Fruit fly (Drosophila melanogaster) whole organism, wandering third instar larva: ENCODE measurements around the gene Adgf-A.

Experiments
- Dfd ChIP-seq: fragments of >200 bp; optimal IDR thresholded peaks from 2 replicates; lab custom pipeline; 2017; ENCODE audit warnings: missing biosample characterization, missing genetic modification characterization
- Hr78 ChIP-seq: fragments of >200 bp; optimal IDR thresholded peaks from 2 replicates; lab custom pipeline; 2017; ENCODE audit warnings: missing biosample characterization, missing genetic modification characterization
- dl ChIP-seq, 2 experiments: fragments of 175-275, 200-275 bp in 1 of 2; fragments of 200-275 bp in 1 of 2; sonication (Bioruptor generic); optimal IDR thresholded peaks; lab custom pipeline; 2018; ENCODE audit warnings: mild to moderate bottlenecking in 2 of 2, missing biosample characterization in 2 of 2, missing genetic modification characterization in 2 of 2, moderate library complexity in 2 of 2; ENCODE audit not compliant: partially characterized antibody in 2 of 2, insufficient read depth in 1 of 2
- jim ChIP-seq: fragments of 175-275, 200-325 bp; sonication (Bioruptor generic); optimal IDR thresholded peaks from 2 replicates; lab custom pipeline; 2016; ENCODE audit warnings: missing biosample characterization, mild to moderate bottlenecking, missing genetic modification characterization
- pan ChIP-seq: fragments of >200 bp; optimal IDR thresholded peaks from 2 replicates; lab custom pipeline; 2017
- psq ChIP-seq: fragments of 200-800 bp; sonication (Bioruptor generic); optimal IDR thresholded peaks from 3 replicates; lab custom pipeline; 2017; ENCODE audit warnings: missing biosample characterization, mild to moderate bottlenecking, missing genetic modification characterization, moderate library complexity
- rgr ChIP-seq: fragments of 200-800 bp; sonication (Bioruptor generic); optimal IDR thresholded peaks from 3 replicates; lab custom pipeline; 2016; ENCODE audit warnings: missing biosample characterization, mild to moderate bottlenecking, missing genetic modification characterization

- TF ChIP-seq rgr, result no peak
- TF ChIP-seq jim, result no peak
- TF ChIP-seq Hr78, result no peak
- no peak for TF ChIP-seq psq
- no peak for TF ChIP-seq Dfd (GFP tag; lab: Kevin White, UChicago)
- no peak for TF ChIP-seq pan (lab: Kevin White, UChicago)
- TF ChIP-seq dl (GFP tag; optimal IDR thresholded peaks at IDR 0.05; lab: Kevin White, UChicago; ENCODE audit: insufficient read depth in 1 of 2, partially characterized antibody in 2 of 2), result no peak
These were observed 27.3 kb upstream of the Adgf-A start, which contains the start of gene CG42815 for dm6 chr3L:17791467-17791494.
